Worm (Caenorhabditis elegans): ENCODE results near the gene sec-20.

DNA sequence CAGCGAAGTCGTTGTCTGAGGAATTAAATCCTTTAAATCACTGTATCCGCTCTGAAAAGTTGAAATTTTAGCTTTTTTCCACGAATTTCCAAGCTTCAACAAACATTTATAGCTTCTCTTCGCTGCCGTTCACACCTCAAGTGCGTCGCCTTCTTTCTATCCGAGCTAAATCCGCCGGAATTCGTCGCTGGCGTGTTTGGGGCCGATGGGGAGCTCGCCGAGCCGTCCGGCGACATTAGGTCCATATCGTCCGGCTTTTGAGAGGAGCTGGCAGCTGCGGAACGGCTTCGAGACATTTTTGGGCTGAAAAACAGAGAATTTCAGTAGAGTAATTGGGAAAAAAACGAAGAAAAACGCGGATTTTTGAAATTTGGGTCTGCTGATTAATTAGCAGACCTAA is 4.1 kb upstream of the sec-20 start, which contains the start of gene mxl-2:
- no peak for TF ChIP-seq ama-1 (optimal IDR thresholded peaks at IDR 0.05)
- TF ChIP-seq flt-1 (GFP tag; IDR thresholded peaks at IDR 0.05) = no peak
- TF ChIP-seq hmbx-1 (tag; optimal IDR thresholded peaks at IDR 0.05) = no peak
- no peak for TF ChIP-seq scrt-1 (GFP tag; IDR thresholded peaks at IDR 0.05)
- no peak for TF ChIP-seq tbx-11 (GFP tag; IDR thresholded peaks at IDR 0.05)
- TF ChIP-seq B0310.2 (tag; optimal IDR thresholded peaks at IDR 0.05) = no peak
- TF ChIP-seq sea-1 (GFP tag; conservative IDR thresholded peaks at IDR 0.05) = no peak
- no peak for TF ChIP-seq aly-1 (tag; optimal IDR thresholded peaks at IDR 0.05)
- no peak for TF ChIP-seq tbx-37 (GFP tag; conservative IDR thresholded peaks at IDR 0.05)
- TF ChIP-seq ets-7 (tag; optimal IDR thresholded peaks at IDR 0.05) = no peak
